Fruit fly (Drosophila melanogaster) whole organism, embryonic: ENCODE measurements around the gene Ac78C.

Source experiments
- ATbp ChIP-seq: fragments of 200-800 bp; sonication (Bioruptor generic); optimal IDR thresholded peaks from 2 replicates; lab custom pipeline; 2017; ENCODE audit warnings: missing biosample characterization, mild to moderate bottlenecking, missing genetic modification characterization, missing genetic modification reagents
- Atf-2 ChIP-seq: fragments of 200-800 bp; sonication (Bioruptor generic); optimal IDR thresholded peaks from 2 replicates; lab custom pipeline; 2016; ENCODE audit warnings: missing biosample characterization, missing genetic modification characterization
- Atf6 ChIP-seq: fragments of 200-800 bp; sonication (Bioruptor generic); IDR thresholded peaks from 2 replicates; pipeline ENCODE4 v1.3.6; 2022; ENCODE audit warnings: missing biosample characterization, missing genetic modification characterization
- Blimp-1 ChIP-seq: fragments of 200-800 bp; sonication (Bioruptor generic); optimal IDR thresholded peaks from 3 replicates; lab custom pipeline; 2018; ENCODE audit warnings: missing biosample characterization, missing genetic modification characterization, mild to moderate bottlenecking, moderate library complexity, missing genetic modification reagents
- Bteb2 ChIP-seq: fragments of 200-800 bp; sonication (Bioruptor generic); optimal IDR thresholded peaks from 2 replicates; lab custom pipeline; 2016; ENCODE audit warnings: missing biosample characterization, missing genetic modification characterization
- CG11247 ChIP-seq: fragments of 200-800 bp; sonication (Bioruptor generic); IDR thresholded peaks from 2 replicates; pipeline ENCODE4 v1.3.6; 2022; ENCODE audit warnings: missing biosample characterization, missing genetic modification characterization
- CG11723 ChIP-seq: fragments of 200-800 bp; sonication (Bioruptor generic); optimal IDR thresholded peaks from 2 replicates; lab custom pipeline; 2017; ENCODE audit warnings: missing biosample characterization, mild to moderate bottlenecking, missing genetic modification characterization
- CG1647 ChIP-seq: fragments of 200-800 bp; sonication (Bioruptor generic); optimal IDR thresholded peaks from 3 replicates; lab custom pipeline; 2016; ENCODE audit warnings: missing biosample characterization, missing genetic modification characterization
- CG16813 ChIP-seq: fragments of 200-800 bp; sonication (Bioruptor generic); IDR thresholded peaks from 3 replicates; pipeline ENCODE4 v1.3.6; 2022; ENCODE audit warnings: missing biosample characterization, missing genetic modification characterization; ENCODE audit not compliant: partially characterized antibody
- CG17612 ChIP-seq: fragments of 200-800 bp; sonication (Bioruptor generic); IDR thresholded peaks from 2 replicates; pipeline ENCODE4 v1.3.6; 2022; ENCODE audit warnings: missing biosample characterization, missing genetic modification characterization
- CG17829 ChIP-seq: fragments of 200-800 bp; optimal IDR thresholded peaks from 2 replicates; lab custom pipeline; 2019; ENCODE audit warnings: missing biosample characterization, mild to moderate bottlenecking, missing genetic modification characterization, moderate library complexity
- CG18476 ChIP-seq: fragments of 200-800 bp; sonication (Bioruptor generic); optimal IDR thresholded peaks from 2 replicates; lab custom pipeline; 2016; ENCODE audit warnings: missing biosample characterization, mild to moderate bottlenecking, missing genetic modification characterization
- CG42726 ChIP-seq: fragments of 200-800 bp; sonication (Bioruptor generic); IDR thresholded peaks from 2 replicates; pipeline ENCODE4 v1.3.6; 2022; ENCODE audit warnings: missing biosample characterization, missing genetic modification characterization; ENCODE audit not compliant: partially characterized antibody
- CG4617 ChIP-seq: fragments of 200-800 bp; sonication (Bioruptor generic); optimal IDR thresholded peaks from 3 replicates; lab custom pipeline; 2016; ENCODE audit warnings: missing biosample characterization, missing genetic modification characterization, borderline replicate concordance
- CG4730 ChIP-seq: fragments of 200-800 bp; sonication (Bioruptor generic); IDR thresholded peaks from 2 replicates; pipeline ENCODE4 v1.3.6; 2022; ENCODE audit warnings: missing biosample characterization, missing genetic modification characterization
- CG4820 ChIP-seq: fragments of 200-800 bp; sonication (Bioruptor generic); optimal IDR thresholded peaks from 3 replicates; lab custom pipeline; 2016; ENCODE audit warnings: missing biosample characterization, missing genetic modification characterization
- CG7372 ChIP-seq: fragments of 200-800 bp; sonication (Bioruptor generic); IDR thresholded peaks from 2 replicates; pipeline ENCODE4 v1.3.6; 2022; ENCODE audit warnings: missing biosample characterization, missing genetic modification characterization
- CG7745 ChIP-seq: fragments of 200-800 bp; sonication (Bioruptor generic); optimal IDR thresholded peaks from 2 replicates; lab custom pipeline; 2018; ENCODE audit warnings: missing biosample characterization, mild to moderate bottlenecking, missing genetic modification characterization, moderate library complexity
- CG7786 ChIP-seq: fragments of 200-800 bp; sonication (Bioruptor generic); optimal IDR thresholded peaks from 2 replicates; lab custom pipeline; 2016; ENCODE audit warnings: missing biosample characterization, missing genetic modification characterization
- CG8924 ChIP-seq: fragments of 200-800 bp; optimal IDR thresholded peaks from 3 replicates; lab custom pipeline; 2019; ENCODE audit warnings: missing biosample characterization, mild to moderate bottlenecking, missing genetic modification characterization, moderate library complexity
- CG9932 ChIP-seq: fragments of 200-800 bp; sonication (Bioruptor generic); IDR thresholded peaks from 2 replicates; pipeline ENCODE4 v1.3.6; 2022; ENCODE audit warnings: missing biosample characterization, missing genetic modification characterization
- D19A ChIP-seq: fragments of 200-800 bp; optimal IDR thresholded peaks from 3 replicates; lab custom pipeline; 2019; ENCODE audit warnings: missing biosample characterization, mild to moderate bottlenecking, missing genetic modification characterization, moderate library complexity
- Dbx ChIP-seq: fragments of 200-800 bp; sonication (Bioruptor generic); IDR thresholded peaks from 3 replicates; pipeline ENCODE4 v1.3.6; 2022; ENCODE audit warnings: missing biosample characterization, missing genetic modification characterization
- Dfd ChIP-seq, 2 experiments: fragments of >200 bp; optimal IDR thresholded peaks; 2 replicates each; lab custom pipeline; 2017; ENCODE audit warnings: missing biosample characterization in 2 of 2, missing genetic modification characterization in 2 of 2
- Dp ChIP-seq: fragments of 200-800 bp; sonication (Bioruptor generic); optimal IDR thresholded peaks from 2 replicates; lab custom pipeline; 2018; ENCODE audit warnings: missing biosample characterization, mild to moderate bottlenecking, missing genetic modification characterization, moderate library complexity
- E2f1 ChIP-seq: fragments of 200-800 bp; sonication (Bioruptor generic); IDR thresholded peaks from 2 replicates; pipeline ENCODE4 v1.3.6; 2022; ENCODE audit warnings: missing biosample characterization, missing genetic modification characterization
- Hey ChIP-seq: fragments of 200-800 bp; sonication (Bioruptor generic); optimal IDR thresholded peaks from 3 replicates; lab custom pipeline; 2018; ENCODE audit warnings: missing biosample characterization, mild to moderate bottlenecking, missing genetic modification characterization
- Hmr ChIP-seq: fragments of 200-800 bp; sonication (Bioruptor generic); optimal IDR thresholded peaks from 3 replicates; lab custom pipeline; 2017; ENCODE audit warnings: mild to moderate bottlenecking, missing biosample characterization, missing genetic modification reagents, missing genetic modification characterization
- Hr78 ChIP-seq, 2 experiments: fragments of 200-800 bp in 1 of 2; fragments of >200 bp in 1 of 2; sonication (Bioruptor generic) in 1 of 2; optimal IDR thresholded peaks; 2 replicates each; lab custom pipeline; 2017 to 2019; ENCODE audit warnings: missing biosample characterization in 2 of 2, missing genetic modification characterization in 2 of 2, mild to moderate bottlenecking in 1 of 2, moderate library complexity in 1 of 2
- Jarid2 ChIP-seq: fragments of 200-800 bp; sonication (Bioruptor generic); optimal IDR thresholded peaks from 3 replicates; lab custom pipeline; 2017; ENCODE audit warnings: mild to moderate bottlenecking, missing biosample characterization, missing genetic modification reagents, missing genetic modification characterization
- Myb ChIP-seq: fragments of 200-800 bp; sonication (Bioruptor generic); optimal IDR thresholded peaks from 2 replicates; lab custom pipeline; 2016; ENCODE audit warnings: missing biosample characterization, missing genetic modification characterization
- Oli ChIP-seq: fragments of 200-800 bp; sonication (Bioruptor generic); optimal IDR thresholded peaks from 2 replicates; lab custom pipeline; 2018; ENCODE audit warnings: missing biosample characterization, mild to moderate bottlenecking, missing genetic modification characterization, moderate library complexity
- Pdp1 ChIP-seq, 2 experiments: fragments of 200-800 bp; sonication (Bioruptor generic); optimal IDR thresholded peaks; 3 replicates each; lab custom pipeline; 2016; ENCODE audit warnings: missing biosample characterization in 2 of 2, missing genetic modification characterization in 2 of 2, mild to moderate bottlenecking in 1 of 2, moderate library complexity in 1 of 2
- Poxn ChIP-seq: fragments of 200-800 bp; sonication (Bioruptor generic); IDR thresholded peaks from 2 replicates; pipeline ENCODE4 v1.3.6; 2022; ENCODE audit warnings: missing biosample characterization, missing genetic modification characterization
- Ptx1 ChIP-seq: fragments of 200-800 bp; sonication (Bioruptor generic); IDR thresholded peaks from 2 replicates; pipeline ENCODE4 v1.3.6; 2022; ENCODE audit warnings: missing biosample characterization, missing genetic modification characterization
- Ssrp ChIP-seq: fragments of 200-800 bp; sonication (Bioruptor generic); optimal IDR thresholded peaks from 2 replicates; lab custom pipeline; 2018; ENCODE audit warnings: missing biosample characterization, mild to moderate bottlenecking, missing genetic modification characterization, moderate library complexity
- TFAM ChIP-seq: fragments of 200-800 bp; sonication (Bioruptor generic); optimal IDR thresholded peaks from 2 replicates; lab custom pipeline; 2017; ENCODE audit warnings: missing biosample characterization, missing genetic modification characterization, inconsistent platforms
- ap ChIP-seq: fragments of 200-800 bp; sonication (Bioruptor generic); IDR thresholded peaks from 2 replicates; pipeline ENCODE4 v1.3.6; 2022; ENCODE audit warnings: missing biosample characterization, missing genetic modification characterization
- bigmax ChIP-seq: fragments of 200-800 bp; sonication (Bioruptor generic); optimal IDR thresholded peaks from 2 replicates; lab custom pipeline; 2018; ENCODE audit warnings: missing biosample characterization, mild to moderate bottlenecking, missing genetic modification characterization
- bowl ChIP-seq: fragments of 200-800 bp; sonication (Bioruptor generic); IDR thresholded peaks from 2 replicates; pipeline ENCODE4 v1.3.6; 2022; ENCODE audit warnings: missing biosample characterization, missing genetic modification characterization
- ci ChIP-seq: fragments of 200-800 bp; sonication (Bioruptor generic); IDR thresholded peaks from 3 replicates; pipeline ENCODE4 v1.3.6; 2022; ENCODE audit warnings: missing biosample characterization, missing genetic modification characterization
- danr ChIP-seq: fragments of 200-800 bp; sonication (Bioruptor generic); IDR thresholded peaks from 2 replicates; pipeline ENCODE4 v1.3.6; 2022; ENCODE audit warnings: missing biosample characterization, missing genetic modification characterization
- ken ChIP-seq: fragments of 200-800 bp; sonication (Bioruptor generic); IDR thresholded peaks from 3 replicates; pipeline ENCODE4 v1.3.6; 2022; ENCODE audit warnings: missing biosample characterization, missing genetic modification characterization
- maf-S ChIP-seq: fragments of 200-800 bp; sonication (Bioruptor generic); optimal IDR thresholded peaks from 2 replicates; lab custom pipeline; 2016; ENCODE audit warnings: missing biosample characterization, missing genetic modification characterization
- oc ChIP-seq: fragments of 200-800 bp; sonication (Bioruptor generic); optimal IDR thresholded peaks from 2 replicates; lab custom pipeline; 2018; ENCODE audit warnings: missing biosample characterization, mild to moderate bottlenecking, missing genetic modification characterization, moderate library complexity
- phol ChIP-seq: fragments of 200-800 bp; sonication (Bioruptor generic); optimal IDR thresholded peaks from 3 replicates; lab custom pipeline; 2018; ENCODE audit warnings: missing biosample characterization, mild to moderate bottlenecking, missing genetic modification characterization, moderate library complexity
- seq ChIP-seq: fragments of 200-800 bp; sonication (Bioruptor generic); IDR thresholded peaks from 2 replicates; pipeline ENCODE4 v1.3.6; 2022; ENCODE audit warnings: missing biosample characterization, missing genetic modification characterization
- sna ChIP-seq: fragments of 200-800 bp; sonication (Bioruptor generic); IDR thresholded peaks from 2 replicates; pipeline ENCODE4 v1.3.6; 2022; ENCODE audit warnings: missing biosample characterization, missing genetic modification characterization; ENCODE audit not compliant: partially characterized antibody
- ssp ChIP-seq: fragments of 200-800 bp; sonication (Bioruptor generic); IDR thresholded peaks from 2 replicates; pipeline ENCODE4 v1.3.6; 2022; ENCODE audit warnings: missing biosample characterization, missing genetic modification characterization
- tap ChIP-seq: fragments of 200-800 bp; optimal IDR thresholded peaks from 3 replicates; lab custom pipeline; 2019; ENCODE audit warnings: missing biosample characterization, mild to moderate bottlenecking, missing genetic modification characterization, moderate library complexity
- zfh2 ChIP-seq: fragments of 200-800 bp; sonication (Bioruptor generic); optimal IDR thresholded peaks from 2 replicates; lab custom pipeline; 2016; ENCODE audit warnings: missing biosample characterization, missing genetic modification characterization

Ac78C gene

DNA sequence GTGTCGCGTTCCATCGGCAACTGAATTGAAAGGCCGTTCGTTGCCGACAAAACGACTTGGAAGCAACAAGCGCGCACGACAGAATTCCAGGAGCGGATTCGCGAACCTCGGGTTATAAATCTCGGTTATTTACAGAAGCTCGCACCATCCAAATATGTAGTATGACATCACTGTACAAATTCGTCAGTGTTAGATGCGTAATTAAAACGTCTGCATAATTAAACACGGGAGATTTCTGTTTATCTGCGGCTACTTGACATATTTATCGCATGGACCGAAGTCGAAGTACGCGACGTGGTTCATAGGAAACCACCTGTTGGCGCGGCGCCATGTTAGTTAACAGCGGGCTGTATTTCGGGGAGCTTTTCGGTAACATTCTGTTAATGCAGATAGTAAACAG, at the start of gene Ac78C (continued):
- TF ChIP-seq D19A (tag; lab: Kevin White, UChicago) = no peak
- no peak for TF ChIP-seq CG8924 (tag; lab: Kevin White, UChicago)
- TF ChIP-seq Hmr (GFP tag; lab: Kevin White, UChicago) = peak; percentile 91
- 0 out of 2 replicates have a peak, but pooled peaks have one; percentile 19 for TF ChIP-seq CG17612 (GFP tag; lab: Robert Waterston, UW)
- peak; percentile 64 for TF ChIP-seq CG4820 (GFP tag; lab: Kevin White, UChicago)
- TF ChIP-seq Dfd (GFP tag; optimal IDR thresholded peaks at IDR 0.05; lab: Kevin White, UChicago) = no peak
- TF ChIP-seq Hr78 (GFP tag; optimal IDR thresholded peaks at IDR 0.05; lab: Kevin White, UChicago) = no peak
- TF ChIP-seq bigmax (GFP tag; lab: Kevin White, UChicago) = peak; percentile 1
- TF ChIP-seq CG4617 (GFP tag; lab: Kevin White, UChicago) = peak; percentile 7
- TF ChIP-seq Myb (GFP tag; lab: Kevin White, UChicago) = peak; percentile 79
- TF ChIP-seq maf-S (GFP tag; lab: Kevin White, UChicago) = peak; percentile 78
- TF ChIP-seq CG17829 (tag; lab: Kevin White, UChicago) = no peak
- peak; percentile 69 for TF ChIP-seq danr (GFP tag; lab: Robert Waterston, UW)
- no peak for TF ChIP-seq sna
- peak; percentile 82 for TF ChIP-seq Hey (tag; lab: Kevin White, UChicago)
- TF ChIP-seq CG11247 (GFP tag; lab: Robert Waterston, UW) = peak; percentile 86
- no peak for TF ChIP-seq Ssrp (tag; lab: Kevin White, UChicago)
- peak; percentile 4 for TF ChIP-seq TFAM (GFP tag; lab: Kevin White, UChicago)
- peak; percentile 55; the same call in 2 of the 3 replicates for TF ChIP-seq CG16813 (GFP tag; lab: Robert Waterston, UW)
- TF ChIP-seq Ptx1 = peak; percentile 88
- no peak for TF ChIP-seq CG7745 (tag; lab: Kevin White, UChicago)
- peak; percentile 79 for TF ChIP-seq Atf-2 (GFP tag; lab: Kevin White, UChicago)
- TF ChIP-seq CG7786 (GFP tag; lab: Kevin White, UChicago) = peak; percentile 89
- peak; percentile 66 for TF ChIP-seq phol (tag; lab: Kevin White, UChicago)
- TF ChIP-seq Pdp1 (GFP tag; optimal IDR thresholded peaks at IDR 0.05; lab: Kevin White, UChicago) = peak; percentile 87
- TF ChIP-seq tap (tag; lab: Kevin White, UChicago) = peak; percentile 76
- TF ChIP-seq Dp (GFP tag; lab: Kevin White, UChicago) = peak; percentile 6
- peak; percentile 64 for TF ChIP-seq CG11723 (GFP tag; lab: Kevin White, UChicago)
- TF ChIP-seq E2f1 = peak; percentile 79
- TF ChIP-seq Poxn = peak; percentile 77
- peak; percentile 63 for TF ChIP-seq ssp (GFP tag; lab: Robert Waterston, UW)
- peak; percentile 90 for TF ChIP-seq Atf6 (GFP tag; lab: Robert Waterston, UW)
- TF ChIP-seq CG4730 (GFP tag; lab: Robert Waterston, UW) = peak; percentile 75
- TF ChIP-seq CG42726 (GFP tag; lab: Robert Waterston, UW) = 0 out of 2 replicates have a peak, but pooled peaks have one; percentile 29
- peak; percentile 64 for TF ChIP-seq Jarid2 (GFP tag; lab: Kevin White, UChicago)
- TF ChIP-seq bowl (GFP tag; lab: Robert Waterston, UW) = peak; percentile 80
- TF ChIP-seq Dbx = peak; percentile 92
- TF ChIP-seq ci = peak; percentile 87
- TF ChIP-seq Oli = peak; percentile 77
- TF ChIP-seq CG18476 (GFP tag; lab: Kevin White, UChicago) = peak; percentile 70
- peak; percentile 74 for TF ChIP-seq Blimp-1 (GFP tag; lab: Kevin White, UChicago)
- TF ChIP-seq ap (GFP tag; lab: Robert Waterston, UW) = peak; percentile 64
- peak; percentile 83 for TF ChIP-seq ken
- TF ChIP-seq oc = no peak
- TF ChIP-seq Bteb2 (GFP tag; lab: Kevin White, UChicago) = peak; percentile 72
- peak; percentile 83 for TF ChIP-seq CG7372
- peak; percentile 93 for TF ChIP-seq zfh2 (GFP tag; lab: Kevin White, UChicago)
- peak; percentile 80 for TF ChIP-seq ATbp
- TF ChIP-seq CG9932 (GFP tag; lab: Robert Waterston, UW) = peak; percentile 94
- TF ChIP-seq CG1647 = peak; percentile 83
- peak; percentile 87 for TF ChIP-seq seq (GFP tag; lab: Robert Waterston, UW)
